Worm (Caenorhabditis elegans): ENCODE measurements around the gene nlp-31.

The nlp-31 gene

DNA sequence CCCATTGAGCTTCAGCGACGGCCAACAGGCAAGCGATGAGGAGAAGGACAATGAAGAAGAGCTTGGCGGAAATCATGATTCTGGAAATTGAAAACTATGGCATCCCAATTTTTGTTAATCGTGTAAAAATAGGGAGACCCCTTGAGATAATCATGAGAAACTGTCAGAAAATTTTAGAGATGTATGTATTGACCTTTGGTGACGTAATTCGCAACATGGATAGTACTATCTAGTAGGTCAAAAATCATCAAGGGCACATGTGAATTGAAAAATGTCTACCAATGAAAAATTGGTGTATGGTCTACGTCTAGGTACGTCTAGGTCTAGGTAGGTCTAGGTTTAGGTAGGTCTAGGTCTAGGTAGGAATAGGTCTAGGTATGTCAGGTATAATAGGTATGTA lies 802 bp upstream of the nlp-31 start, which contains the start of gene nlp-34:
nlp-34 (minus strand) TSS at position 82 of the 400 bp plus-strand sequence.
- TF ChIP-seq daf-12 (tag; optimal IDR thresholded peaks at IDR 0.05) (no peak), nhr-25 (tag; optimal IDR thresholded peaks at IDR 0.05) (peak; percentile 54)

- TF ChIP-seq R02D3.7 (tag; optimal IDR thresholded peaks at IDR 0.05): no peak
- TF ChIP-seq egl-5 (tag; optimal IDR thresholded peaks at IDR 0.05): no peak
- TF ChIP-seq nhr-25 (tag; optimal IDR thresholded peaks at IDR 0.05): peak; percentile 51
- TF ChIP-seq ztf-4 (tag; optimal IDR thresholded peaks at IDR 0.05): no peak
- peak; percentile 75 for TF ChIP-seq nhr-23 (tag; optimal IDR thresholded peaks at IDR 0.05)
These were observed 526 bp downstream of the nlp-31 start for ce11 chrV:3980228-3980933.

- TF ChIP-seq pqm-1 (tag; optimal IDR thresholded peaks at IDR 0.05) (no peak), eor-1 (tag; optimal IDR thresholded peaks at IDR 0.05) (no peak), pha-4 (tag; optimal IDR thresholded peaks at IDR 0.05) (no peak), ZK546.5 (tag; optimal IDR thresholded peaks at IDR 0.05) (no peak), nhr-237 (tag; optimal IDR thresholded peaks at IDR 0.05) (no peak), jun-1 (tag; optimal IDR thresholded peaks at IDR 0.05) (no peak), fkh-10 (GFP tag; optimal IDR thresholded peaks at IDR 0.05) (no peak), ceh-9 (tag; optimal IDR thresholded peaks at IDR 0.05) (no peak), zag-1 (tag; optimal IDR thresholded peaks at IDR 0.05) (no peak), nfya-1 (tag; optimal IDR thresholded peaks at IDR 0.05; ENCODE audit: insufficient read depth) (no peak), R02D3.7 (tag; optimal IDR thresholded peaks at IDR 0.05) (no peak), nhr-77 (tag; optimal IDR thresholded peaks at IDR 0.05) (no peak), lin-39 (tag; optimal IDR thresholded peaks at IDR 0.05) (no peak), ztf-11 (tag; optimal IDR thresholded peaks at IDR 0.05) (no peak), ceh-16 (tag; optimal IDR thresholded peaks at IDR 0.05) (no peak), nhr-28 (tag; optimal IDR thresholded peaks at IDR 0.05) (no peak), hmg-11 (tag; optimal IDR thresholded peaks at IDR 0.05) (no peak)
These were observed 1.8 kb downstream of the nlp-31 start, which contains the start of gene nlp-30 for ce11 chrV:3981680-3982079. Gene nlp-30 (plus strand): TSS chrV:3981980.

DNA sequence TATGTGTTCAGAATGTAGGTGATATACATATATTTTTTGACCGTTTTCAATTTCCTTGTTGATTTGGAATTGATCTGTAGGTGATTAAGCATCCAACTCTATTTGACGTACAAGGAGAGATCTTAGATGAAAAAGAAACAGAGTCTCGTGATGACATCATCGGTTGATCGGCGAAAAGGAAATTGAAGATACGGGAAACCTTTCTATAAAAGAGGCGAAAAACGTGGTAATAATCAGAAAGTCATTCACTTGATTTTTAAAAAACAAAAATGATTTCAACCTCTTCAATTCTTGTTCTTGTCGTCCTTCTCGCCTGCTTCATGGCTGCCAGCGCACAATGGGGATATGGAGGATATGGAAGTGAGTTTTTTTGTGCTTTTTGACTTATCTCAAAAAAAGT lies 4.3 kb downstream of the nlp-31 start, which contains the start of gene nlp-29:
nlp-29 (plus strand) TSS at position 248 of the 400 bp plus-strand sequence.
- no peak for TF ChIP-seq eor-1 (tag; optimal IDR thresholded peaks at IDR 0.05)
- no peak for TF ChIP-seq ceh-9 (tag; optimal IDR thresholded peaks at IDR 0.05)
- TF ChIP-seq pqm-1 (tag; optimal IDR thresholded peaks at IDR 0.05): no peak
- TF ChIP-seq nhr-25 (tag; optimal IDR thresholded peaks at IDR 0.05): peak; percentile 75
- TF ChIP-seq nhr-23 (tag; optimal IDR thresholded peaks at IDR 0.05): peak; percentile 78
- no peak for TF ChIP-seq ceh-82 (tag; optimal IDR thresholded peaks at IDR 0.05)

DNA sequence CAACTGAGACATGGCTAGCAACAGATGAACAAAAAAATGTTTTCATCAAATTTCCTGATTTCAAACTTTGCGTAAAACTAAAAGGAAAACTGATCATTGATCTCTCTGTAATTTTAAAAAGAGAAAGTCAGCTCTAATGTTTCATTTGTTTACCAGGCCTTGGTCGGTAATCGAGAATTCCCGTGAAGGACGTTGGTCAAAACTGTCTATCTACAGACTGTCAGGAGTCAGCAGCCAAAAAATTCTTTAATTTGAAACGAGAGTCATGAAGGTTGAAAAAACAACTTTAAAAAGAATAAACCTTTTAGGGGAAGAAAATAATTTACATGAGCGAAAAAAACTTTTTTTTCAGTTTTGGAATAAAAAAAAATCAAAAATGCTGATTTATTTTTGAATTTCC lies 5.2 kb downstream of the nlp-31 start:
- TF ChIP-seq lsy-12 (tag; optimal IDR thresholded peaks at IDR 0.05) (no peak), nhr-237 (tag; optimal IDR thresholded peaks at IDR 0.05) (no peak), aly-2 (tag; optimal IDR thresholded peaks at IDR 0.05) (no peak), ceh-16 (tag; optimal IDR thresholded peaks at IDR 0.05) (no peak), nhr-11 (tag; optimal IDR thresholded peaks at IDR 0.05) (no peak), ama-1 (optimal IDR thresholded peaks at IDR 0.05) (no peak), unc-62 (GFP tag; optimal IDR thresholded peaks at IDR 0.05) (no peak), sea-2 (GFP tag; optimal IDR thresholded peaks at IDR 0.05) (no peak), fkh-2 (tag; optimal IDR thresholded peaks at IDR 0.05) (no peak), elt-1 (tag; optimal IDR thresholded peaks at IDR 0.05) (no peak), elt-2 (tag; optimal IDR thresholded peaks at IDR 0.05) (no peak), nfya-1 (tag; optimal IDR thresholded peaks at IDR 0.05; ENCODE audit: insufficient read depth) (no peak), zag-1 (tag; optimal IDR thresholded peaks at IDR 0.05) (no peak), fkh-10 (GFP tag; optimal IDR thresholded peaks at IDR 0.05) (no peak), tbx-2 (tag; optimal IDR thresholded peaks at IDR 0.05) (no peak), mml-1 (tag; optimal IDR thresholded peaks at IDR 0.05) (no peak)
